Worm (Caenorhabditis elegans) whole organism, L4 larva: ENCODE results near the gene fipr-29.

Experiments used
- D1046.2 ChIP-seq: fragments of 200-800 bp; sonication (Bioruptor generic); IDR thresholded peaks from 2 replicates; pipeline ENCODE4 v1.3.6; 2022; ENCODE audit warnings: missing genetic modification characterization, missing compliant biosample characterization
- F49E8.2 ChIP-seq: sonication (generic microtip); optimal IDR thresholded peaks from 2 replicates; lab custom pipeline; 2016; ENCODE audit warnings: missing compliant biosample characterization, mild to moderate bottlenecking, missing genetic modification characterization, borderline replicate concordance
- R02D3.7 ChIP-seq: fragments of 150-350 bp; sonication (generic microtip); optimal IDR thresholded peaks from 3 replicates; lab custom pipeline; 2014; ENCODE audit warnings: missing biosample characterization, missing genetic modification characterization
- T20F7.1 ChIP-seq: fragments of 200-800 bp; sonication (Bioruptor generic); optimal IDR thresholded peaks from 2 replicates; lab custom pipeline; 2018; ENCODE audit warnings: mild to moderate bottlenecking, missing genetic modification characterization, missing compliant biosample characterization
- T26A8.4 ChIP-seq: fragments of 200-800 bp; sonication (Bioruptor generic); IDR thresholded peaks from 2 replicates; pipeline ENCODE4 v1.3.6; 2022; ENCODE audit warnings: missing genetic modification characterization, missing compliant biosample characterization
- Y105C5A.15 ChIP-seq: fragments of 200-800 bp; sonication (Bioruptor generic); IDR thresholded peaks from 2 replicates; pipeline ENCODE4 v1.3.6; 2022; ENCODE audit warnings: missing genetic modification characterization, missing compliant biosample characterization
- Y48G9A.11 ChIP-seq: fragments of 200-800 bp; sonication (Bioruptor generic); IDR thresholded peaks from 2 replicates; pipeline ENCODE4 v1.3.6; 2022; ENCODE audit warnings: missing genetic modification reagents, missing genetic modification characterization, missing compliant biosample characterization
- Y5F2A.4 ChIP-seq: fragments of 200-800 bp; sonication (Bioruptor generic); optimal IDR thresholded peaks from 2 replicates; lab custom pipeline; 2018; ENCODE audit warnings: mild to moderate bottlenecking, missing genetic modification characterization, missing compliant biosample characterization
- ZK546.5 ChIP-seq, 2 experiments: sonication (generic microtip); optimal IDR thresholded peaks; 2 replicates each; lab custom pipeline; 2017; ENCODE audit warnings: missing biosample characterization in 2 of 2, missing genetic modification characterization in 2 of 2
- ama-1 ChIP-seq: fragments of 150-350 bp; optimal IDR thresholded peaks from 2 replicates; lab custom pipeline; 2014; ENCODE audit warnings: inconsistent platforms, mixed read lengths
- ceh-32 ChIP-seq: sonication (generic microtip); optimal IDR thresholded peaks from 2 replicates; lab custom pipeline; 2016; ENCODE audit warnings: mild to moderate bottlenecking, missing genetic modification characterization, missing compliant biosample characterization; ENCODE audit not compliant: poor library complexity
- cey-2 ChIP-seq: sonication (generic microtip); optimal IDR thresholded peaks from 3 replicates; lab custom pipeline; 2017; ENCODE audit warnings: missing genetic modification characterization, mild to moderate bottlenecking, missing compliant biosample characterization, antibody characterized with exemption, borderline replicate concordance; ENCODE audit not compliant: insufficient read depth
- daf-12 ChIP-seq: fragments of 150-350 bp; optimal IDR thresholded peaks from 2 replicates; lab custom pipeline; 2014; ENCODE audit warnings: missing biosample characterization, missing genetic modification reagents, missing genetic modification characterization
- daf-8 ChIP-seq: fragments of 200-800 bp; sonication (Bioruptor generic); IDR thresholded peaks from 2 replicates; pipeline ENCODE4 v1.3.6; 2022; ENCODE audit warnings: missing genetic modification characterization, missing compliant biosample characterization
- dmd-6 ChIP-seq: fragments of 200-800 bp; sonication (Bioruptor generic); IDR thresholded peaks from 2 replicates; pipeline ENCODE4 v1.3.6; 2022; ENCODE audit warnings: missing genetic modification reagents, missing genetic modification characterization, missing compliant biosample characterization
- duxl-1 ChIP-seq: sonication (generic microtip); optimal IDR thresholded peaks from 2 replicates; lab custom pipeline; 2016; ENCODE audit warnings: mild to moderate bottlenecking, missing genetic modification characterization, moderate library complexity, missing compliant biosample characterization; ENCODE audit not compliant: poor library complexity
- dve-1 ChIP-seq: sonication (generic microtip); optimal IDR thresholded peaks from 2 replicates; lab custom pipeline; 2017; ENCODE audit warnings: antibody characterized with exemption, mild to moderate bottlenecking, missing genetic modification characterization, missing compliant biosample characterization; ENCODE audit not compliant: insufficient read depth
- egl-27 ChIP-seq: sonication (generic microtip); optimal IDR thresholded peaks from 3 replicates; lab custom pipeline; 2017; ENCODE audit warnings: missing biosample characterization, missing genetic modification reagents, missing genetic modification characterization
- egl-43 ChIP-seq: fragments of 200-800 bp; sonication (Bioruptor generic); IDR thresholded peaks from 2 replicates; pipeline ENCODE4 v1.3.6; 2022; ENCODE audit warnings: missing genetic modification reagents, missing genetic modification characterization, missing compliant biosample characterization
- fos-1 ChIP-seq: fragments of 150-350 bp; optimal IDR thresholded peaks from 2 replicates; lab custom pipeline; 2014; ENCODE audit warnings: missing biosample characterization, missing genetic modification characterization
- hmg-1.1 ChIP-seq: fragments of 200-800 bp; sonication (Bioruptor generic); IDR thresholded peaks from 2 replicates; pipeline ENCODE4 v1.3.6; 2022; ENCODE audit warnings: missing genetic modification reagents, missing genetic modification characterization, missing compliant biosample characterization
- lim-7 ChIP-seq: fragments of 200-800 bp; sonication (Bioruptor generic); IDR thresholded peaks from 2 replicates; pipeline ENCODE4 v1.3.6; 2022; ENCODE audit warnings: missing genetic modification characterization, missing compliant biosample characterization
- lin-29 ChIP-seq: fragments of 200-800 bp; sonication (Bioruptor generic); IDR thresholded peaks from 2 replicates; pipeline ENCODE4 v1.3.6; 2022; ENCODE audit warnings: missing genetic modification reagents, missing genetic modification characterization, missing compliant biosample characterization
- lin-39 ChIP-seq: fragments of 150-350 bp; optimal IDR thresholded peaks from 2 replicates; lab custom pipeline; 2014; ENCODE audit warnings: missing biosample characterization, missing genetic modification reagents, missing genetic modification characterization
- lir-3 ChIP-seq: sonication (generic microtip); optimal IDR thresholded peaks from 2 replicates; lab custom pipeline; 2016; ENCODE audit warnings: mild to moderate bottlenecking, missing genetic modification characterization, missing compliant biosample characterization
- mdl-1 ChIP-seq, 2 experiments: fragments of 150-350 bp in 1 of 2; sonication (generic microtip) in 1 of 2; optimal IDR thresholded peaks; 2 replicates each; lab custom pipeline; 2014 to 2017; ENCODE audit warnings: missing biosample characterization in 2 of 2, missing genetic modification characterization in 2 of 2
- mep-1 ChIP-seq: fragments of 150-350 bp; sonication (generic microtip); optimal IDR thresholded peaks from 3 replicates; lab custom pipeline; 2014; ENCODE audit warnings: missing biosample characterization, missing genetic modification characterization
- nhr-10 ChIP-seq: fragments of 150-350 bp; optimal IDR thresholded peaks from 2 replicates; lab custom pipeline; 2014; ENCODE audit warnings: missing biosample characterization, missing genetic modification characterization
- nhr-11 ChIP-seq: fragments of 150-350 bp; optimal IDR thresholded peaks from 2 replicates; lab custom pipeline; 2014; ENCODE audit warnings: missing biosample characterization, missing genetic modification characterization
- nhr-111 ChIP-seq: fragments of 200-800 bp; sonication (Bioruptor generic); optimal IDR thresholded peaks from 2 replicates; lab custom pipeline; 2018; ENCODE audit warnings: mild to moderate bottlenecking, missing genetic modification characterization, missing compliant biosample characterization
- nhr-237 ChIP-seq: sonication (generic microtip); optimal IDR thresholded peaks from 2 replicates; lab custom pipeline; 2017; ENCODE audit warnings: missing biosample characterization, missing genetic modification characterization
- nhr-25 ChIP-seq: sonication (generic microtip); optimal IDR thresholded peaks from 2 replicates; lab custom pipeline; 2017; ENCODE audit warnings: missing genetic modification characterization, mild to moderate bottlenecking, missing compliant biosample characterization, antibody characterized with exemption, moderate library complexity, borderline replicate concordance; ENCODE audit not compliant: insufficient read depth
- nhr-28 ChIP-seq: fragments of 150-350 bp; optimal IDR thresholded peaks from 2 replicates; lab custom pipeline; 2014; ENCODE audit warnings: missing biosample characterization, missing genetic modification characterization
- nhr-41 ChIP-seq: fragments of 200-800 bp; sonication (Bioruptor generic); IDR thresholded peaks from 2 replicates; pipeline ENCODE4 v1.3.6; 2022; ENCODE audit warnings: missing genetic modification reagents, missing genetic modification characterization, missing compliant biosample characterization
- nhr-42 ChIP-seq: fragments of 200-800 bp; sonication (Bioruptor generic); IDR thresholded peaks from 2 replicates; pipeline ENCODE4 v1.3.6; 2022; ENCODE audit warnings: missing genetic modification characterization, missing compliant biosample characterization
- nhr-48 ChIP-seq: sonication (generic microtip); optimal IDR thresholded peaks from 2 replicates; lab custom pipeline; 2016; ENCODE audit warnings: mild to moderate bottlenecking, missing genetic modification characterization, missing compliant biosample characterization
- pha-4 ChIP-seq, 2 experiments: fragments of 150-350 bp in 1 of 2; fragments of 200-800 bp in 1 of 2; sonication (Bioruptor generic) in 1 of 2; IDR thresholded peaks in 1 of 2; optimal IDR thresholded peaks in 1 of 2; 2 replicates each; pipeline versions ENCODE4 v1.3.6 to Lab custom; 2014 to 2022; ENCODE audit warnings: missing genetic modification characterization in 2 of 2, missing genetic modification reagents in 2 of 2, missing biosample characterization in 1 of 2, missing compliant biosample characterization in 1 of 2
- php-3 ChIP-seq: fragments of 200-800 bp; sonication (Bioruptor generic); IDR thresholded peaks from 2 replicates; pipeline ENCODE4 v1.3.6; 2022; ENCODE audit warnings: missing genetic modification reagents, missing genetic modification characterization, missing compliant biosample characterization
- pqm-1 ChIP-seq: sonication (generic microtip); optimal IDR thresholded peaks from 2 replicates; lab custom pipeline; 2017; ENCODE audit warnings: missing biosample characterization, missing genetic modification characterization
- rbr-2 ChIP-seq: sonication (generic microtip); optimal IDR thresholded peaks from 2 replicates; lab custom pipeline; 2016; ENCODE audit warnings: missing genotype, missing genetic modification characterization, missing compliant biosample characterization
- saeg-2 ChIP-seq: fragments of 200-800 bp; sonication (Bioruptor generic); IDR thresholded peaks from 2 replicates; pipeline ENCODE4 v1.3.6; 2022; ENCODE audit warnings: missing genetic modification reagents, missing genetic modification characterization, missing compliant biosample characterization
- skn-1 ChIP-seq: fragments of 150-350 bp; optimal IDR thresholded peaks from 2 replicates; lab custom pipeline; 2014; ENCODE audit warnings: missing biosample characterization, missing genetic modification characterization
- snpc-1.2 ChIP-seq: fragments of 200-800 bp; sonication (Bioruptor generic); IDR thresholded peaks from 2 replicates; pipeline ENCODE4 v1.3.6; 2022; ENCODE audit warnings: missing genetic modification reagents, missing genetic modification characterization, missing compliant biosample characterization
- snpc-4 ChIP-seq: fragments of 150-350 bp; optimal IDR thresholded peaks from 2 replicates; lab custom pipeline; 2014; ENCODE audit warnings: missing biosample characterization, missing genetic modification characterization
- spr-1 ChIP-seq: sonication (generic microtip); optimal IDR thresholded peaks from 2 replicates; lab custom pipeline; 2016; ENCODE audit warnings: mild to moderate bottlenecking, missing genetic modification characterization, missing compliant biosample characterization
- unc-39 ChIP-seq: sonication (generic microtip); optimal IDR thresholded peaks from 2 replicates; lab custom pipeline; 2017; ENCODE audit warnings: missing biosample characterization, missing genetic modification characterization
- vab-7 ChIP-seq: fragments of 200-800 bp; sonication (Bioruptor generic); IDR thresholded peaks from 2 replicates; pipeline ENCODE4 v1.3.6; 2022; ENCODE audit warnings: missing genetic modification reagents, missing genetic modification characterization, missing compliant biosample characterization
- zfp-2 ChIP-seq: sonication (generic microtip); optimal IDR thresholded peaks from 2 replicates; lab custom pipeline; 2016; ENCODE audit warnings: mild to moderate bottlenecking, missing genetic modification characterization, missing compliant biosample characterization
- zfp-3 ChIP-seq: fragments of 200-800 bp; sonication (Bioruptor generic); conservative IDR thresholded peaks from 2 replicates; pipeline ENCODE4 v1.3.6; 2022; ENCODE audit warnings: missing genetic modification reagents, missing genetic modification characterization, missing compliant biosample characterization
- ztf-11 ChIP-seq: fragments of 150-350 bp; optimal IDR thresholded peaks from 2 replicates; lab custom pipeline; 2014; ENCODE audit warnings: missing biosample characterization, missing genetic modification characterization

The fipr-29 gene

DNA sequence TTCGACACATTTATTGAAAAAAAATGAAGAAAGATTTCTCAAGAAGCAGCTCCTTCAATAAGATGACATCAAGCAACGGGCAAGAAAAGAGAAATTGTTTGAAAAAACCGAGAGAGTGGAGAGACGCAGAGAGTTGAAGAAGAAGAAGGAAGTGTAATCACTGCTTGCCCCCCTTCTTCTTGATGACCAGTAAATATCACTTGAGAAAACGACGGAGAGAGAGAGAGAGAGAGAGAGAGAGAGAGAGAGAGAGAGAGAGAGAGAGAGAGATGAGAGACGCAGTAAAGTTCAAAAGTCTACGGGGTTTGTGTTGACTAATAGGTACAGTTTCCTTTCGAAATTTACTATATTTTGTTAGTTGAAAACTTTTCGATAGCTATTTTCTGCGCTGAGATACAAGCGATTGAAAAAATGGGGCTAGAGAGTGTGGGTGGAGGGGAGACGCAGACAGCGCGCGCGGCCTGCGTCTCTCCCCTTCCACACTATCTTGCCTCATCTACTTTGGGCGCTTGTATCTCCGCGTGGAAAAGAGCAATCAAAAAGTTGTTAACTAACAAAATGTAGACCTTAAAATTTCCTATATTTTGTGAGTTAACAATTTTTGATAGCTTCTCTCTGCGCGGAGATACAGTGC is 5.8 kb upstream of the fipr-29 start (continued):
- TF ChIP-seq nhr-28 (tag; lab: Kevin White, UChicago): peak; percentile 52
- TF ChIP-seq dve-1 (tag; lab: Kevin White, UChicago): peak; percentile 56
- TF ChIP-seq lin-39 (tag; lab: Kevin White, UChicago): no peak
- no peak for TF ChIP-seq daf-8 (GFP tag; lab: Robert Waterston, UW)
- TF ChIP-seq nhr-25 (tag; lab: Kevin White, UChicago): peak; percentile 39
- TF ChIP-seq php-3: no peak
- TF ChIP-seq ZK546.5 (tag; optimal IDR thresholded peaks at IDR 0.05; lab: Kevin White, UChicago): no peak
- no peak for TF ChIP-seq ceh-32 (tag; lab: Kevin White, UChicago)
- no peak for TF ChIP-seq zfp-3 (GFP tag; lab: Robert Waterston, UW)
- TF ChIP-seq nhr-10 (tag; lab: Kevin White, UChicago): no peak
- TF ChIP-seq lir-3 (tag; lab: Kevin White, UChicago): no peak
- TF ChIP-seq duxl-1 (tag; lab: Kevin White, UChicago): no peak
- TF ChIP-seq skn-1 (tag; lab: Kevin White, UChicago): no peak
- TF ChIP-seq pqm-1 (tag; lab: Kevin White, UChicago): peak; percentile 8
- no peak for TF ChIP-seq R02D3.7 (tag; lab: Kevin White, UChicago)
- no peak for TF ChIP-seq lin-29 (GFP tag; lab: Robert Waterston, UW)
- no peak for TF ChIP-seq Y48G9A.11 (GFP tag; lab: Robert Waterston, UW)
- no peak for TF ChIP-seq snpc-4 (tag; lab: Kevin White, UChicago)
- no peak for TF ChIP-seq Y5F2A.4 (GFP tag; lab: Kevin White, UChicago)
- TF ChIP-seq mdl-1 (tag; optimal IDR thresholded peaks at IDR 0.05; lab: Kevin White, UChicago): peak in 1 of 2 experiments; percentile 22
- TF ChIP-seq lim-7 (GFP tag; lab: Robert Waterston, UW): no peak
- TF ChIP-seq egl-43 (GFP tag; lab: Robert Waterston, UW): no peak
- peak; percentile 53; the same call in 1 of the 2 replicates for TF ChIP-seq dmd-6
- TF ChIP-seq spr-1 (tag; lab: Kevin White, UChicago): no peak
- peak; percentile 25 for TF ChIP-seq nhr-48
- TF ChIP-seq ama-1 (lab: Kevin White, UChicago): no peak
- TF ChIP-seq unc-39: no peak
- no peak for TF ChIP-seq egl-27 (tag; lab: Kevin White, UChicago)
- no peak for TF ChIP-seq T26A8.4 (GFP tag; lab: Robert Waterston, UW)
- TF ChIP-seq cey-2: no peak
- TF ChIP-seq rbr-2: peak; percentile 31
- TF ChIP-seq hmg-1.1: peak; percentile 24; the same call in 1 of the 2 replicates
- no peak for TF ChIP-seq nhr-111 (GFP tag; lab: Kevin White, UChicago)
- no peak for TF ChIP-seq zfp-2 (tag; lab: Kevin White, UChicago)
- TF ChIP-seq D1046.2 (GFP tag; lab: Robert Waterston, UW): no peak
- no peak for TF ChIP-seq daf-12 (tag; lab: Kevin White, UChicago)
- TF ChIP-seq T20F7.1 (GFP tag; lab: Kevin White, UChicago): no peak
- no peak; the same call in 1 of the 2 replicates for TF ChIP-seq pha-4 (GFP tag; IDR thresholded peaks at IDR 0.05; lab: Robert Waterston, UW)
- TF ChIP-seq pha-4 (tag; optimal IDR thresholded peaks at IDR 0.05; lab: Kevin White, UChicago): no peak
- no peak for TF ChIP-seq F49E8.2 (tag; lab: Kevin White, UChicago)
- TF ChIP-seq snpc-1.2 (GFP tag; lab: Robert Waterston, UW): no peak
- no peak for TF ChIP-seq fos-1 (tag; lab: Kevin White, UChicago)
- peak; percentile 41 for TF ChIP-seq nhr-11 (tag; lab: Kevin White, UChicago)
- TF ChIP-seq ztf-11: no peak
- no peak for TF ChIP-seq nhr-42 (GFP tag; lab: Robert Waterston, UW)
- TF ChIP-seq saeg-2 (GFP tag; lab: Robert Waterston, UW): no peak
- TF ChIP-seq nhr-237: no peak
- no peak for TF ChIP-seq Y105C5A.15 (GFP tag; lab: Robert Waterston, UW)
- TF ChIP-seq vab-7 (GFP tag; lab: Robert Waterston, UW): no peak
- TF ChIP-seq mep-1 (tag; lab: Kevin White, UChicago): peak; percentile 72
- TF ChIP-seq nhr-41 (GFP tag; lab: Robert Waterston, UW): no peak
